Worm (Caenorhabditis elegans) whole organism, young adult: ENCODE data around the gene fubl-2.

ENCODE experiments used
- F49E8.2 ChIP-seq: sonication (generic microtip); optimal IDR thresholded peaks from 3 replicates; lab custom pipeline; 2017; ENCODE audit warnings: missing genetic modification characterization, mild to moderate bottlenecking, missing compliant biosample characterization, antibody characterized with exemption, moderate library complexity; ENCODE audit not compliant: insufficient read depth
- ceh-91 ChIP-seq: fragments of 200-800 bp; sonication (Bioruptor generic); IDR thresholded peaks from 2 replicates; pipeline ENCODE4 v1.3.6; 2022; ENCODE audit warnings: missing genetic modification reagents, missing genetic modification characterization, missing compliant biosample characterization
- efl-1 ChIP-seq: fragments of 150-350 bp; optimal IDR thresholded peaks from 2 replicates; lab custom pipeline; 2014; ENCODE audit warnings: missing biosample characterization, missing genetic modification reagents, missing genetic modification characterization
- hlh-26 ChIP-seq: fragments of 200-800 bp; sonication (Bioruptor generic); conservative IDR thresholded peaks from 2 replicates; pipeline ENCODE4 v1.3.6; 2022; ENCODE audit warnings: missing genetic modification reagents, missing genetic modification characterization, missing compliant biosample characterization
- hmg-1.2 ChIP-seq: fragments of 200-800 bp; sonication (Bioruptor generic); IDR thresholded peaks from 2 replicates; pipeline ENCODE4 v1.3.6; 2022; ENCODE audit warnings: missing genetic modification reagents, missing genetic modification characterization, missing compliant biosample characterization
- hmg-20 ChIP-seq: fragments of 200-800 bp; sonication (Bioruptor generic); IDR thresholded peaks from 2 replicates; pipeline ENCODE4 v1.3.6; 2022; ENCODE audit warnings: missing genetic modification reagents, missing genetic modification characterization, missing compliant biosample characterization
- madf-10 ChIP-seq: sonication (generic microtip); optimal IDR thresholded peaks from 2 replicates; lab custom pipeline; 2016; ENCODE audit warnings: mild to moderate bottlenecking, missing genetic modification characterization, missing compliant biosample characterization
- nfya-1 ChIP-seq: sonication (generic microtip); optimal IDR thresholded peaks from 2 replicates; lab custom pipeline; 2017; ENCODE audit warnings: antibody characterized with exemption, missing compliant biosample characterization, missing genetic modification characterization, borderline replicate concordance; ENCODE audit not compliant: insufficient read depth
- nhr-80 ChIP-seq: sonication (generic microtip); optimal IDR thresholded peaks from 2 replicates; lab custom pipeline; 2016; ENCODE audit warnings: missing genetic modification characterization, missing compliant biosample characterization
- nhr-90 ChIP-seq: sonication (generic microtip); optimal IDR thresholded peaks from 2 replicates; lab custom pipeline; 2016; ENCODE audit warnings: missing genotype, mild to moderate bottlenecking, missing genetic modification characterization, missing compliant biosample characterization
- sea-2 ChIP-seq: fragments of 200-800 bp; sonication (Bioruptor generic); IDR thresholded peaks from 2 replicates; pipeline ENCODE4 v1.3.6; 2022; ENCODE audit warnings: missing genetic modification characterization, missing compliant biosample characterization
- snpc-4 ChIP-seq, 5 experiments: fragments of 150-350 bp in 1 of 5; sonication (generic microtip) in 4 of 5; optimal IDR thresholded peaks; 2 replicates each; lab custom pipeline; 2014 to 2018; ENCODE audit warnings: missing genetic modification characterization in 5 of 5, missing biosample characterization in 3 of 5, antibody characterized with exemption in 2 of 5, mild to moderate bottlenecking in 2 of 5, missing compliant biosample characterization in 2 of 5, missing genotype in 2 of 5, moderate library complexity in 2 of 5, missing genetic modification reagents in 1 of 5

DNA sequence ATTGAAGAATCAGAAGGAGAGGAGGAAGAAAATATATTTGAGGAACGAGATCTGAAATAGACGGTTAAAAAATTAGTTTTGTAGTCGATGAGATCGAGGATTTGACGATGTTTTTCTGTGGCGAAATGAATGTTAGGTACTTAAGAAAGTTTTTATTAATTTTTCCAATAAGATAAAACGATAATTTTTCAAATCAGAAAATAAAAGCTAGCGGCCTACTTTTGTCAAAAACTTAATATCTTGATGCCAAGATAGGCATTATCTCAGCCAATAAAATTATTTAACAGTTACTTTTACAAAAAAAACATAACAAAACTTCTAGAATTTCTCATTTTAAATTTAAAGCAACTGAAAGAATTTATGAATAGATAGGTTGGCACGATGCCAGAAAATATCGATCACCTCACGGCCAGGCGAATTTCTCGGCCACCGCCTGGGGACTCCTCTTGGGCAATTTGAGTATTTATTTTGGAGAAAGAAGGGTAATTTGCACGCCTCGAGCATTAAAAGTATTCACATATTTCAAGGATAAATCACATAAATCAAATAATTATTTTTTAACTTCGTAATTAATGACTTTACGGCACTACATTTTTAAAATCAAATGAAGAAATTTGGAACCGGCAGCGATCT is at the start of gene fubl-2:
- TF ChIP-seq hmg-20 (GFP tag; lab: Robert Waterston, UW) (no peak), nhr-90 (tag; lab: Kevin White, UChicago) (no peak), madf-10 (tag; lab: Kevin White, UChicago) (peak; percentile 29), ceh-91 (GFP tag; lab: Robert Waterston, UW) (peak; percentile 26; the same call in 1 of the 2 replicates), hlh-26 (GFP tag; lab: Robert Waterston, UW) (no peak), efl-1 (GFP tag; lab: Kevin White, UChicago) (no peak), F49E8.2 (tag; lab: Kevin White, UChicago) (no peak), snpc-4 (GFP tag; optimal IDR thresholded peaks at IDR 0.05; lab: Kevin White, UChicago) (no peak), snpc-4 (tag; optimal IDR thresholded peaks at IDR 0.05; lab: Kevin White, UChicago) (peak in 1 of 4 experiments; percentile 25), hmg-1.2 (GFP tag; lab: Robert Waterston, UW) (no peak; the same call in 1 of the 2 replicates), nfya-1 (tag; lab: Kevin White, UChicago) (no peak), sea-2 (no peak), nhr-80 (no peak)
